Fruit fly (Drosophila melanogaster) whole organism: ENCODE results near the gene CG42637.

Source experiments
- EcR ChIP-seq, 2 experiments: fragments of >200 bp; optimal IDR thresholded peaks; 2 replicates each; lab custom pipeline; 2017; ENCODE audit warnings: missing biosample characterization in 2 of 2, missing genetic modification characterization in 2 of 2, missing genetic modification reagents in 2 of 2
- psq ChIP-seq: fragments of >200 bp; optimal IDR thresholded peaks from 2 replicates; lab custom pipeline; 2017

- TF ChIP-seq psq (lab: Kevin White, UChicago) = no peak
- TF ChIP-seq EcR (GFP tag; optimal IDR thresholded peaks at IDR 0.05; lab: Kevin White, UChicago) = no peak
These were observed 13.7 kb upstream of the CG42637 start, which contains the start of the genes CG14104 and Kap-alpha1 for dm6 chr3L:19807103-19807502.
